Fruit fly (Drosophila melanogaster) whole organism, wandering third instar larva: ENCODE data around the gene CG5708.

ENCODE experiments used
- Abd-B ChIP-seq: fragments of >200 bp; optimal IDR thresholded peaks from 2 replicates; lab custom pipeline; 2017; ENCODE audit warnings: missing biosample characterization, missing genetic modification characterization
- CG32264 ChIP-seq: fragments of 200-800 bp; sonication (Bioruptor generic); optimal IDR thresholded peaks from 2 replicates; lab custom pipeline; 2016; ENCODE audit warnings: missing biosample characterization, missing genetic modification characterization
- CG9705 ChIP-seq: fragments of 200-800 bp; sonication (Bioruptor generic); optimal IDR thresholded peaks from 2 replicates; lab custom pipeline; 2018; ENCODE audit warnings: missing biosample characterization, mild to moderate bottlenecking, missing genetic modification characterization
- CrebA ChIP-seq: fragments of 200-800 bp; sonication (Bioruptor generic); optimal IDR thresholded peaks from 2 replicates; lab custom pipeline; 2016; ENCODE audit warnings: missing biosample characterization, mild to moderate bottlenecking, missing genetic modification characterization, borderline replicate concordance
- Dfd ChIP-seq: fragments of >200 bp; optimal IDR thresholded peaks from 2 replicates; lab custom pipeline; 2017; ENCODE audit warnings: missing biosample characterization, missing genetic modification characterization
- Dif ChIP-seq: fragments of 200-275, 200-300 bp; sonication (Bioruptor generic); optimal IDR thresholded peaks from 2 replicates; lab custom pipeline; 2018; ENCODE audit warnings: missing biosample characterization, missing genetic modification characterization; ENCODE audit not compliant: partially characterized antibody
- GATAd ChIP-seq: sonication (Bioruptor generic); optimal IDR thresholded peaks from 2 replicates; lab custom pipeline; 2016; ENCODE audit warnings: missing biosample characterization, missing genetic modification characterization
- HLH106 ChIP-seq: fragments of 200-800 bp; optimal IDR thresholded peaks from 3 replicates; lab custom pipeline; 2019; ENCODE audit warnings: missing biosample characterization, mild to moderate bottlenecking, missing genetic modification characterization, moderate library complexity
- Hnf4 ChIP-seq: fragments of 200-800 bp; sonication (Bioruptor generic); optimal IDR thresholded peaks from 2 replicates; lab custom pipeline; 2016; ENCODE audit warnings: missing biosample characterization, mild to moderate bottlenecking, missing genetic modification characterization
- Hr78 ChIP-seq: fragments of >200 bp; optimal IDR thresholded peaks from 2 replicates; lab custom pipeline; 2017; ENCODE audit warnings: missing biosample characterization, missing genetic modification characterization
- Hr83 ChIP-seq: fragments of 200-300 bp; sonication (Bioruptor generic); optimal IDR thresholded peaks from 2 replicates; lab custom pipeline; 2016; ENCODE audit warnings: missing biosample characterization, mild to moderate bottlenecking, missing genetic modification characterization, moderate library complexity; ENCODE audit not compliant: poor library complexity, severe bottlenecking
- Jra ChIP-seq: sonication (Bioruptor generic); optimal IDR thresholded peaks from 2 replicates; lab custom pipeline; 2016; ENCODE audit warnings: missing biosample characterization, missing genetic modification characterization
- Mio ChIP-seq: sonication (Bioruptor generic); optimal IDR thresholded peaks from 2 replicates; lab custom pipeline; 2016; ENCODE audit warnings: missing biosample characterization, missing genetic modification characterization
- Myc ChIP-seq: fragments of >200 bp; optimal IDR thresholded peaks from 2 replicates; lab custom pipeline; 2017
- N ChIP-seq: fragments of >200 bp; optimal IDR thresholded peaks from 2 replicates; lab custom pipeline; 2018; ENCODE audit warnings: missing biosample characterization, missing external identifiers, missing genetic modification characterization
- OdsH ChIP-seq: fragments of 200-800 bp; sonication (Bioruptor generic); optimal IDR thresholded peaks from 2 replicates; lab custom pipeline; 2016; ENCODE audit warnings: missing biosample characterization, mild to moderate bottlenecking, missing genetic modification characterization
- Rel ChIP-seq, 2 experiments: fragments of 200-800 bp; sonication (Bioruptor generic) in 1 of 2; optimal IDR thresholded peaks; 2 replicates in 1 of 2; 3 replicates in 1 of 2; lab custom pipeline; 2016 to 2019; ENCODE audit warnings: mild to moderate bottlenecking in 2 of 2, missing biosample characterization in 2 of 2, missing genetic modification characterization in 2 of 2, moderate library complexity in 1 of 2
- Sp1 ChIP-seq: fragments of 200-800 bp; sonication (Bioruptor generic); optimal IDR thresholded peaks from 3 replicates; lab custom pipeline; 2019; ENCODE audit warnings: missing biosample characterization, mild to moderate bottlenecking, missing genetic modification characterization, moderate library complexity
- Vsx2 ChIP-seq: fragments of 200-300, 225-300 bp; sonication (Bioruptor generic); optimal IDR thresholded peaks from 2 replicates; lab custom pipeline; 2018; ENCODE audit warnings: missing biosample characterization, missing genetic modification characterization; ENCODE audit not compliant: partially characterized antibody
- br ChIP-seq: fragments of 200-800 bp; sonication (Bioruptor generic); optimal IDR thresholded peaks from 2 replicates; lab custom pipeline; 2016; ENCODE audit warnings: missing biosample characterization, missing genetic modification characterization
- brk ChIP-seq: fragments of 200-800 bp; sonication (Bioruptor generic); optimal IDR thresholded peaks from 2 replicates; lab custom pipeline; 2016; ENCODE audit warnings: missing biosample characterization, mild to moderate bottlenecking, missing genetic modification characterization
- dl ChIP-seq, 2 experiments: fragments of 175-275, 200-275 bp in 1 of 2; fragments of 200-275 bp in 1 of 2; sonication (Bioruptor generic); optimal IDR thresholded peaks; lab custom pipeline; 2018; ENCODE audit warnings: mild to moderate bottlenecking in 2 of 2, missing biosample characterization in 2 of 2, missing genetic modification characterization in 2 of 2, moderate library complexity in 2 of 2; ENCODE audit not compliant: partially characterized antibody in 2 of 2, insufficient read depth in 1 of 2
- dmrt93B ChIP-seq: fragments of 200-800 bp; sonication (Bioruptor generic); optimal IDR thresholded peaks from 2 replicates; lab custom pipeline; 2018; ENCODE audit warnings: missing biosample characterization, mild to moderate bottlenecking, missing genetic modification characterization
- dsf ChIP-seq: sonication (Bioruptor generic); optimal IDR thresholded peaks from 2 replicates; lab custom pipeline; 2016; ENCODE audit warnings: missing biosample characterization, missing genetic modification characterization, borderline replicate concordance
- ey ChIP-seq: fragments of 200-800 bp; sonication (Bioruptor generic); optimal IDR thresholded peaks from 2 replicates; lab custom pipeline; 2016; ENCODE audit warnings: missing biosample characterization, missing genetic modification characterization
- foxo ChIP-seq, 2 experiments: fragments of 200-800 bp; sonication (Bioruptor generic); optimal IDR thresholded peaks; 2 replicates in 1 of 2; 3 replicates in 1 of 2; lab custom pipeline; 2016 to 2017; ENCODE audit warnings: missing biosample characterization in 2 of 2, missing genetic modification characterization in 2 of 2
- fru ChIP-seq: fragments of 200-800 bp; sonication (Bioruptor generic); optimal IDR thresholded peaks from 3 replicates; lab custom pipeline; 2016; ENCODE audit warnings: missing biosample characterization, mild to moderate bottlenecking, missing genetic modification characterization
- h ChIP-seq: fragments of 200-800 bp; sonication (Bioruptor generic); optimal IDR thresholded peaks from 3 replicates; lab custom pipeline; 2016; ENCODE audit warnings: missing biosample characterization, mild to moderate bottlenecking, missing genetic modification characterization
- jim ChIP-seq: fragments of 175-275, 200-325 bp; sonication (Bioruptor generic); optimal IDR thresholded peaks from 2 replicates; lab custom pipeline; 2016; ENCODE audit warnings: missing biosample characterization, mild to moderate bottlenecking, missing genetic modification characterization
- lola ChIP-seq: fragments of >200 bp; optimal IDR thresholded peaks from 2 replicates; lab custom pipeline; 2017; ENCODE audit warnings: missing biosample characterization, missing genetic modification characterization
- pan ChIP-seq: fragments of >200 bp; optimal IDR thresholded peaks from 2 replicates; lab custom pipeline; 2017
- psq ChIP-seq: fragments of 200-800 bp; sonication (Bioruptor generic); optimal IDR thresholded peaks from 3 replicates; lab custom pipeline; 2017; ENCODE audit warnings: missing biosample characterization, mild to moderate bottlenecking, missing genetic modification characterization, moderate library complexity
- rgr ChIP-seq: fragments of 200-800 bp; sonication (Bioruptor generic); optimal IDR thresholded peaks from 3 replicates; lab custom pipeline; 2016; ENCODE audit warnings: missing biosample characterization, mild to moderate bottlenecking, missing genetic modification characterization
- sage ChIP-seq: fragments of 200-800 bp; sonication (Bioruptor generic); optimal IDR thresholded peaks from 2 replicates; lab custom pipeline; 2016; ENCODE audit warnings: missing biosample characterization, mild to moderate bottlenecking, missing genetic modification characterization
- sv ChIP-seq: fragments of 200-800 bp; sonication (Bioruptor generic); optimal IDR thresholded peaks from 3 replicates; lab custom pipeline; 2016; ENCODE audit warnings: missing biosample characterization, missing genetic modification characterization
- tai ChIP-seq: sonication (Bioruptor generic); optimal IDR thresholded peaks from 2 replicates; lab custom pipeline; 2016; ENCODE audit warnings: missing biosample characterization, missing genetic modification characterization
- usp ChIP-seq: fragments of >200 bp; optimal IDR thresholded peaks from 2 replicates; lab custom pipeline; 2017; ENCODE audit warnings: missing biosample characterization, missing genetic modification characterization
- woc ChIP-seq: sonication (Bioruptor generic); optimal IDR thresholded peaks from 2 replicates; lab custom pipeline; 2016; ENCODE audit warnings: missing biosample characterization, mild to moderate bottlenecking, missing genetic modification characterization

Gene CG5708

dm6 chr2L:10201743-10202142 is 24.9 kb downstream of the CG5708 start:
- no peak for TF ChIP-seq Rel (GFP tag; optimal IDR thresholded peaks at IDR 0.05; lab: Kevin White, UChicago)
- no peak for TF ChIP-seq Rel (tag; optimal IDR thresholded peaks at IDR 0.05; lab: Kevin White, UChicago)
- TF ChIP-seq N, result no peak
- TF ChIP-seq GATAd (GFP tag; lab: Kevin White, UChicago), result no peak
- TF ChIP-seq br, result no peak
- no peak for TF ChIP-seq Dfd (GFP tag; lab: Kevin White, UChicago)
- no peak for TF ChIP-seq lola (GFP tag; lab: Kevin White, UChicago)
- no peak for TF ChIP-seq woc (GFP tag; lab: Kevin White, UChicago)
- no peak for TF ChIP-seq Myc (lab: Kevin White, UChicago)
- no peak for TF ChIP-seq dmrt93B (GFP tag; lab: Kevin White, UChicago)
- TF ChIP-seq pan (lab: Kevin White, UChicago), result no peak
- no peak for TF ChIP-seq usp
- TF ChIP-seq Hr78 (GFP tag; lab: Kevin White, UChicago), result no peak
- TF ChIP-seq psq (GFP tag; lab: Kevin White, UChicago), result no peak
- no peak for TF ChIP-seq jim (GFP tag; lab: Kevin White, UChicago)
- TF ChIP-seq Sp1 (GFP tag; lab: Kevin White, UChicago), result no peak
- no peak for TF ChIP-seq brk

dm6 chr2L:10200847-10201246 is 25.8 kb downstream of the CG5708 start, which contains the start of the genes Ripalpha and RpL7:
Gene Ripalpha (minus strand): TSS chr2L:10200974.
Gene RpL7 (plus strand): TSS chr2L:10201004.
- TF ChIP-seq lola (GFP tag; lab: Kevin White, UChicago), result no peak
- TF ChIP-seq ey, result peak; percentile 89
- TF ChIP-seq Abd-B (GFP tag; lab: Kevin White, UChicago), result no peak
- TF ChIP-seq Myc (lab: Kevin White, UChicago), result peak; percentile 77
- TF ChIP-seq psq (GFP tag; lab: Kevin White, UChicago), result peak; percentile 85
- peak; percentile 99 for TF ChIP-seq rgr (GFP tag; lab: Kevin White, UChicago)
- TF ChIP-seq CrebA, result no peak
- peak; percentile 71 for TF ChIP-seq woc (GFP tag; lab: Kevin White, UChicago)
- peak; percentile 99 for TF ChIP-seq dmrt93B (GFP tag; lab: Kevin White, UChicago)
- TF ChIP-seq GATAd (GFP tag; lab: Kevin White, UChicago), result peak; percentile 80
- peak; percentile 88 for TF ChIP-seq sage (GFP tag; lab: Kevin White, UChicago)
- TF ChIP-seq CG9705 (GFP tag; lab: Kevin White, UChicago), result peak; percentile 97
- no peak for TF ChIP-seq N
- no peak for TF ChIP-seq dl (GFP tag; optimal IDR thresholded peaks at IDR 0.05; lab: Kevin White, UChicago; ENCODE audit: insufficient read depth in 1 of 2, partially characterized antibody in 2 of 2)
- peak; percentile 93 for TF ChIP-seq CG32264 (GFP tag; lab: Kevin White, UChicago)
- no peak for TF ChIP-seq Dfd (GFP tag; lab: Kevin White, UChicago)
- TF ChIP-seq Dif (GFP tag; lab: Kevin White, UChicago), result peak; percentile 71
- TF ChIP-seq tai, result peak; percentile 62
- TF ChIP-seq HLH106 (tag; lab: Kevin White, UChicago), result peak; percentile 91
- no peak for TF ChIP-seq pan (lab: Kevin White, UChicago)
- peak; percentile 88 for TF ChIP-seq dsf
- peak; percentile 96 for TF ChIP-seq OdsH (GFP tag; lab: Kevin White, UChicago)
- TF ChIP-seq foxo (GFP tag; optimal IDR thresholded peaks at IDR 0.05; lab: Kevin White, UChicago), result peak; percentile 52 to 97
- peak; percentile 89 for TF ChIP-seq Vsx2 (GFP tag; lab: Kevin White, UChicago)
- peak; percentile 98 for TF ChIP-seq br
- peak; percentile 96 for TF ChIP-seq Hnf4 (GFP tag; lab: Kevin White, UChicago)
- peak; percentile 95 for TF ChIP-seq Sp1 (GFP tag; lab: Kevin White, UChicago)
- TF ChIP-seq brk, result peak; percentile 87
- TF ChIP-seq Hr78 (GFP tag; lab: Kevin White, UChicago), result no peak
- peak; percentile 2 for TF ChIP-seq jim (GFP tag; lab: Kevin White, UChicago)
- TF ChIP-seq Hr83 (GFP tag; lab: Kevin White, UChicago), result peak; percentile 100
- TF ChIP-seq h (GFP tag; lab: Kevin White, UChicago), result peak; percentile 98
- TF ChIP-seq Jra (GFP tag; lab: Kevin White, UChicago), result peak; percentile 89
- TF ChIP-seq Rel (GFP tag; optimal IDR thresholded peaks at IDR 0.05; lab: Kevin White, UChicago), result peak; percentile 58
- TF ChIP-seq Rel (tag; optimal IDR thresholded peaks at IDR 0.05; lab: Kevin White, UChicago), result peak; percentile 81
- peak; percentile 98 for TF ChIP-seq sv (GFP tag; lab: Kevin White, UChicago)
- peak; percentile 91 for TF ChIP-seq Mio (GFP tag; lab: Kevin White, UChicago)
- no peak for TF ChIP-seq usp
- TF ChIP-seq fru, result peak; percentile 86
